Worm (Caenorhabditis elegans) whole organism, L3 larva: Measurements from ENCODE around the gene F10C1.1.
"Not testable (repeated sequence)": the region's sequence is repeated elsewhere in the genome, so short reads cannot be mapped to it uniquely, and the experiment has no call there.

Experiments used
- ama-1 ChIP-seq: fragments of 150-350 bp; optimal IDR thresholded peaks from 2 replicates; lab custom pipeline; 2018
- ceh-16 ChIP-seq: sonication (generic microtip); optimal IDR thresholded peaks from 2 replicates; lab custom pipeline; 2017; ENCODE audit warnings: missing biosample characterization, missing genetic modification characterization
- ceh-82 ChIP-seq: fragments of 150-350 bp; optimal IDR thresholded peaks from 2 replicates; lab custom pipeline; 2014; ENCODE audit warnings: missing biosample characterization, missing genetic modification characterization
- pqm-1 ChIP-seq: fragments of 150-350 bp; optimal IDR thresholded peaks from 2 replicates; lab custom pipeline; 2017; ENCODE audit warnings: missing biosample characterization, missing genetic modification characterization, inconsistent platforms
- sea-2 ChIP-seq: fragments of 150-350 bp; sonication (generic microtip); optimal IDR thresholded peaks from 4 replicates; lab custom pipeline; 2014; ENCODE audit warnings: missing biosample characterization, missing genetic modification reagents, missing genetic modification characterization
- snpc-4 ChIP-seq: fragments of 150-350 bp; optimal IDR thresholded peaks from 2 replicates; lab custom pipeline; 2014; ENCODE audit warnings: missing biosample characterization, missing genetic modification characterization
- ztf-11 ChIP-seq: fragments of 150-350 bp; optimal IDR thresholded peaks from 2 replicates; lab custom pipeline; 2014; ENCODE audit warnings: missing biosample characterization, missing genetic modification characterization

- TF ChIP-seq ztf-11 (tag; lab: Kevin White, UChicago); pqm-1 (tag; lab: Kevin White, UChicago); ama-1 (lab: Kevin White, UChicago); sea-2 (GFP tag; lab: Kevin White, UChicago); ceh-16 (tag; lab: Kevin White, UChicago); snpc-4 (tag; lab: Kevin White, UChicago); ceh-82: not testable (repeated sequence)
These were observed 41.4 kb downstream of the F10C1.1 start, which contains the start of gene wago-5 for ce11 chrII:5815382-5815781.
